Fruit fly (Drosophila melanogaster): ENCODE measurements around the gene ACXD.

- TF ChIP-seq cnc (optimal IDR thresholded peaks at IDR 0.05), result no peak
- no peak for TF ChIP-seq tj (GFP tag; optimal IDR thresholded peaks at IDR 0.05)
Measured at dm6 chr3L:2276250-2276649, 38.8 kb downstream of the ACXD start, which contains the start of gene yellow-g2.
